Worm (Caenorhabditis elegans) whole organism, L1 larva: ENCODE data around the gene F43G6.16.

Source experiments
- C16A3.4 ChIP-seq: fragments of 150-350 bp; optimal IDR thresholded peaks from 2 replicates; lab custom pipeline; 2014; ENCODE audit warnings: missing biosample characterization, missing genetic modification characterization
- Y116A8C.19 ChIP-seq: sonication (generic microtip); optimal IDR thresholded peaks from 2 replicates; lab custom pipeline; 2016; ENCODE audit warnings: missing compliant biosample characterization, missing genetic modification characterization, borderline replicate concordance
- alr-1 ChIP-seq: fragments of 200-800 bp; sonication (Bioruptor generic); optimal IDR thresholded peaks from 2 replicates; lab custom pipeline; 2018; ENCODE audit warnings: borderline replicate concordance, mild to moderate bottlenecking, missing genetic modification characterization, missing compliant biosample characterization
- ama-1 ChIP-seq: fragments of 150-350 bp; optimal IDR thresholded peaks from 2 replicates; lab custom pipeline; 2014
- ceh-63 ChIP-seq: fragments of 200-800 bp; sonication (Bioruptor generic); optimal IDR thresholded peaks from 2 replicates; lab custom pipeline; 2018; ENCODE audit warnings: mild to moderate bottlenecking, missing genetic modification characterization, missing compliant biosample characterization
- ceh-8 ChIP-seq: fragments of 200-800 bp; sonication (Bioruptor generic); optimal IDR thresholded peaks from 2 replicates; lab custom pipeline; 2018; ENCODE audit warnings: mild to moderate bottlenecking, missing genetic modification characterization, moderate library complexity, missing compliant biosample characterization
- ceh-90 ChIP-seq: sonication (generic microtip); optimal IDR thresholded peaks from 2 replicates; lab custom pipeline; 2016; ENCODE audit warnings: missing genetic modification characterization, missing compliant biosample characterization
- dpl-1 ChIP-seq, 3 experiments: fragments of 150-350 bp in 2 of 3; sonication (generic microtip) in 1 of 3; optimal IDR thresholded peaks; 2 replicates each; lab custom pipeline; 2014 to 2017; ENCODE audit warnings: missing biosample characterization in 3 of 3, missing genetic modification characterization in 3 of 3, missing genetic modification reagents in 3 of 3
- dsc-1 ChIP-seq: sonication (generic microtip); optimal IDR thresholded peaks from 2 replicates; lab custom pipeline; 2016; ENCODE audit warnings: mild to moderate bottlenecking, missing genetic modification characterization, missing compliant biosample characterization
- efl-1 ChIP-seq, 4 experiments: fragments of 150-350 bp; optimal IDR thresholded peaks in 3 of 4; peaks in 1 of 4; 1 replicate in 1 of 4; 2 replicates in 3 of 4; lab custom pipeline; 2014; ENCODE audit warnings: missing biosample characterization in 2 of 4, missing genetic modification characterization in 2 of 4, missing genetic modification reagents in 2 of 4
- hlh-17 ChIP-seq: fragments of 200-800 bp; sonication (Bioruptor generic); optimal IDR thresholded peaks from 2 replicates; lab custom pipeline; 2018; ENCODE audit warnings: missing genetic modification characterization, mild to moderate bottlenecking, missing compliant biosample characterization, moderate library complexity, borderline replicate concordance
- irx-1 ChIP-seq: sonication (generic microtip); optimal IDR thresholded peaks from 2 replicates; lab custom pipeline; 2016; ENCODE audit warnings: missing genetic modification characterization, missing compliant biosample characterization
- jun-1 ChIP-seq: fragments of 150-350 bp; optimal IDR thresholded peaks from 2 replicates; lab custom pipeline; 2014; ENCODE audit warnings: missing biosample characterization, missing genetic modification reagents, missing genetic modification characterization
- lin-14 ChIP-seq: fragments of 200-800 bp; sonication (Bioruptor generic); optimal IDR thresholded peaks from 2 replicates; lab custom pipeline; 2018; ENCODE audit warnings: mild to moderate bottlenecking, missing genetic modification characterization, moderate library complexity, missing compliant biosample characterization
- lin-35 ChIP-seq, 2 experiments: fragments of 150-350 bp; optimal IDR thresholded peaks; 2 replicates each; lab custom pipeline; 2014; ENCODE audit warnings: missing biosample characterization in 2 of 2, missing genetic modification characterization in 2 of 2, missing genetic modification reagents in 2 of 2
- lsy-2 ChIP-seq, 2 experiments: fragments of 150-350 bp; optimal IDR thresholded peaks; 2 replicates each; lab custom pipeline; 2014; ENCODE audit warnings: missing biosample characterization in 2 of 2, missing genetic modification characterization in 2 of 2
- nhr-237 ChIP-seq: fragments of 150-350 bp; optimal IDR thresholded peaks from 2 replicates; lab custom pipeline; 2014; ENCODE audit warnings: missing biosample characterization, missing genetic modification characterization
- nhr-77 ChIP-seq: fragments of 150-350 bp; optimal IDR thresholded peaks from 2 replicates; lab custom pipeline; 2014; ENCODE audit warnings: missing biosample characterization, missing genetic modification characterization
- nhr-84 ChIP-seq: sonication (generic microtip); optimal IDR thresholded peaks from 2 replicates; lab custom pipeline; 2017; ENCODE audit warnings: missing biosample characterization, missing genetic modification characterization
- nhr-85 ChIP-seq: sonication (generic microtip); peaks from one replicate; lab custom pipeline; 2016; ENCODE audit warnings: missing genetic modification characterization, inconsistent platforms, missing compliant biosample characterization
- rnt-1 ChIP-seq: sonication (generic microtip); optimal IDR thresholded peaks from 2 replicates; lab custom pipeline; 2016; ENCODE audit warnings: mild to moderate bottlenecking, missing genetic modification characterization, moderate library complexity, missing compliant biosample characterization
- skn-1 ChIP-seq: fragments of 150-350 bp; optimal IDR thresholded peaks from 2 replicates; lab custom pipeline; 2014; ENCODE audit warnings: missing biosample characterization, missing genetic modification characterization
- snpc-4 ChIP-seq: fragments of 150-350 bp; optimal IDR thresholded peaks from 2 replicates; lab custom pipeline; 2014; ENCODE audit warnings: missing biosample characterization, missing genetic modification characterization
- sox-4 ChIP-seq: sonication (generic microtip); optimal IDR thresholded peaks from 2 replicates; lab custom pipeline; 2016; ENCODE audit warnings: missing genetic modification characterization, missing compliant biosample characterization
- tbx-2 ChIP-seq: sonication (generic microtip); optimal IDR thresholded peaks from 2 replicates; lab custom pipeline; 2016; ENCODE audit warnings: missing genetic modification characterization, missing compliant biosample characterization
- unc-130 ChIP-seq: fragments of 150-350 bp; optimal IDR thresholded peaks from 2 replicates; lab custom pipeline; 2017; ENCODE audit warnings: missing biosample characterization, missing genetic modification characterization, inconsistent platforms
- xbp-1 ChIP-seq: sonication (generic microtip); optimal IDR thresholded peaks from 2 replicates; lab custom pipeline; 2016; ENCODE audit warnings: missing genetic modification characterization, missing compliant biosample characterization
- zip-4 ChIP-seq: fragments of 200-800 bp; sonication (Bioruptor generic); optimal IDR thresholded peaks from 2 replicates; lab custom pipeline; 2018; ENCODE audit warnings: mild to moderate bottlenecking, missing genetic modification characterization, moderate library complexity, missing compliant biosample characterization

F43G6.16 gene

DNA sequence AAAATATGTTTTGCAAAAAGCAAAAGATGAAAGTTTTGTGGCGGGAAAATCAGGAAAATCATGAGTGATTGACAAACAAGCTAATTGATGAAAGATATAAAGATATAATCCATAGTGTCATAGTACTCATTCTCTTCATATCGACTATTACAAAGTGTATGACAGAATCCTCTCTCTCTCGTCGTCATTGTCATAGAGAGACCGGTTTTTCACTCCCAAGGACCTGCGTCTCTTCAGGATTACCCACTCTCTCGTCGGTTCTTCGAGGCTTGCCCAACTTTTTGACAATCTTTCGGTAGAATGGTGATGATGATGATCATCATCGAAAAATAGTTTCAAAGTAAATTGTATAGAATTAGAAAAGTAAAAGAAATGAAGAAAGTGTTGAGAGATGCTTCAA, 45.1 kb downstream of the F43G6.16 start (continued):
- TF ChIP-seq unc-130 (tag; lab: Kevin White, UChicago) = no peak
- TF ChIP-seq sox-4 (tag; lab: Kevin White, UChicago) = no peak
- no peak for TF ChIP-seq nhr-77
- no peak for TF ChIP-seq hlh-17
- TF ChIP-seq ceh-63 (GFP tag; lab: Kevin White, UChicago) = no peak
- TF ChIP-seq efl-1 (optimal IDR thresholded peaks at IDR 0.05; lab: Kevin White, UChicago) = peak; percentile 5 to 33
- TF ChIP-seq efl-1 (GFP tag; optimal IDR thresholded peaks at IDR 0.05 in 1 of 2; lab: Kevin White, UChicago) = peak in 1 of 2 experiments; percentile 91
- TF ChIP-seq xbp-1 (tag; lab: Kevin White, UChicago) = peak; percentile 20

DNA sequence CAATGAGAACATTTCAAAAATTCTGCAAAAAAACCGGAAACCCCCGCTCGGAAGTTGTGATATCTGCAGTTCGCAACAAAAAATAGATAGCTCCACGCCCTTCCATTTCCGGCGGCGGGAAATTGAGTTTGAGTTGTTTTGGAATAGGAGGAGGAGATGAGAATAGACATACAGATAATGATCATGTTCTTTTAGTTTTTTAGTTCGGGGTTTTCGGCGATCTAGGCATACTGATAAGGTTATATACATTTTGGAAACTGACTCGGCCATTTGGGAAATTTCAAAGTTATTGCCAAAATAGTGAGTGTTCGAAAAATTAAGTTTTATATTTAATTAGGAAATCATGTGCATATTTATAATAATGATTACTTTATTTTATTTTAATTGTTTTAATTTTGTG, 48.6 kb downstream of the F43G6.16 start:
- TF ChIP-seq zip-4 (GFP tag; lab: Kevin White, UChicago) = no peak
- TF ChIP-seq lin-14 (GFP tag; lab: Kevin White, UChicago) = peak; percentile 44
- peak; percentile 29 for TF ChIP-seq nhr-85
- TF ChIP-seq, all 84 proteins: peak for 2

DNA sequence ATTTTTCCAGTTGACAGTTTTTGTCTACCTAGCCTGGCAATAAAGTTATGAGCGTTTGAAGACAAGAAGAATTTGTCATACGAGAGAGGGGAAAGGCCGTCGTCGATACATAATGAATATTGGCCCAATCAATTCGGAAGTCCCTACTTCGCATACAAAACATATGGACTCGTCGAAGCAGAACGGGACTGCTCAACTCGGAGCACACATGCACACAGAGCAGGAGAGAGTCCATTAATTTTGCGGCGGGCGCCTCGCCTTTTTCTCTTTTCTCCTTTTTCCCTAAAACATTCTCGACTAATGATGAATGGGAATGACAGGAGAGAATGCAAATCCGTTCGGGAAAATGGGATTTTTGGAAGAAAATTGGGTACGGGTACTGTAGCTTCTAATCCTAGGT, 49.9 kb downstream of the F43G6.16 start, which contains the start of gene F13D12.8:
Gene F13D12.8 (minus strand): TSS at position 82 of the 400 bp plus-strand sequence.
- TF ChIP-seq ceh-8 (GFP tag; lab: Kevin White, UChicago) = no peak
- no peak for TF ChIP-seq dpl-1 (GFP tag; optimal IDR thresholded peaks at IDR 0.05; lab: Kevin White, UChicago)
- TF ChIP-seq ama-1 (lab: Kevin White, UChicago) = no peak
- TF ChIP-seq lin-35 (GFP tag; optimal IDR thresholded peaks at IDR 0.05; lab: Kevin White, UChicago) = no peak
- no peak for TF ChIP-seq jun-1 (tag; lab: Kevin White, UChicago)
- no peak for TF ChIP-seq nhr-237
- no peak for TF ChIP-seq C16A3.4
- TF ChIP-seq snpc-4 (tag; lab: Kevin White, UChicago) = peak; percentile 36
- peak; percentile 62 for TF ChIP-seq dsc-1 (tag; lab: Kevin White, UChicago)
- TF ChIP-seq lsy-2 (tag; optimal IDR thresholded peaks at IDR 0.05; lab: Kevin White, UChicago) = no peak
- TF ChIP-seq irx-1 (tag; lab: Kevin White, UChicago) = no peak
- no peak for TF ChIP-seq ceh-90 (tag; lab: Kevin White, UChicago)
- TF ChIP-seq skn-1 (tag; lab: Kevin White, UChicago) = no peak
- no peak for TF ChIP-seq Y116A8C.19 (tag; lab: Kevin White, UChicago)
- TF ChIP-seq zip-4 (GFP tag; lab: Kevin White, UChicago) = no peak
- no peak for TF ChIP-seq rnt-1 (tag; lab: Kevin White, UChicago)
- TF ChIP-seq lin-14 (GFP tag; lab: Kevin White, UChicago) = peak; percentile 73
- TF ChIP-seq tbx-2 (tag; lab: Kevin White, UChicago) = no peak
- no peak for TF ChIP-seq nhr-85
- no peak for TF ChIP-seq alr-1 (tag; lab: Kevin White, UChicago)
- TF ChIP-seq nhr-77 = no peak
- no peak for TF ChIP-seq nhr-84 (tag; lab: Kevin White, UChicago)
- no peak for TF ChIP-seq hlh-17
